Fruit fly (Drosophila melanogaster): Measurements from ENCODE around the gene noc.

DNA sequence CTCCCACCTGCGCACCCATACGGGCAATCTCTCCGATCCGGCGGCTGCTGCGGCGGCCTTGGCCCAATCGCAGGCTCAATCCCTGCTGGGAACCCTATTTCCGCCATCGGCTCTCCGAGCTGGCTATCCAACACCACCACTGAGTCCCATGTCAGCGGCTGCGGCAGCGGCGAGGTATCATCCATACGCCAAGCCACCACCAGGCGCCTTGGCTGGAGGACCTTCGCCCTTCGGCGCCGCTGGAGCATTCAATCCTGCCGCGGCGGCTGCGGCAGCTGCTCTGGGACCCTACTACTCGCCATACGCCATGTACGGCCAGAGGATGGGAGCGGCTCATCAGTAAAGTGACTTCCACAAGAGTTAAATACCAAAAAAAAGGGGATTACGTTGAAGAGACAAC is 2.2 kb downstream of the noc start:
- TF ChIP-seq Ets98B (GFP tag; IDR thresholded peaks at IDR 0.05), result no peak
- no peak for TF ChIP-seq CG4496 (GFP tag; IDR thresholded peaks at IDR 0.05)
- TF ChIP-seq D1 (tag; optimal IDR thresholded peaks at IDR 0.05), result no peak

All from whole organism, pupa.